Worm (Caenorhabditis elegans) whole organism, early embryonic: ENCODE results near the gene rpap-3.

ENCODE experiments used
- F13C5.2 ChIP-seq: sonication (generic microtip); optimal IDR thresholded peaks from 2 replicates; lab custom pipeline; 2017; ENCODE audit warnings: mild to moderate bottlenecking, missing genetic modification characterization, inconsistent platforms, missing compliant biosample characterization
- aly-1 ChIP-seq: sonication (generic microtip); optimal IDR thresholded peaks from 2 replicates; lab custom pipeline; 2016; ENCODE audit warnings: missing genetic modification characterization, missing compliant biosample characterization
- ama-1 ChIP-seq: fragments of 150-350 bp; optimal IDR thresholded peaks from 2 replicates; lab custom pipeline; 2014
- ceh-13 ChIP-seq: fragments of 200-800 bp; sonication (Bioruptor generic); optimal IDR thresholded peaks from 2 replicates; lab custom pipeline; 2018; ENCODE audit warnings: mild to moderate bottlenecking, missing genetic modification characterization, missing compliant biosample characterization
- ceh-36 ChIP-seq: sonication (generic microtip); optimal IDR thresholded peaks from 2 replicates; lab custom pipeline; 2016; ENCODE audit warnings: missing genetic modification characterization, inconsistent platforms, missing compliant biosample characterization
- ets-7 ChIP-seq: sonication (generic microtip); optimal IDR thresholded peaks from 2 replicates; lab custom pipeline; 2016; ENCODE audit warnings: missing genotype, missing genetic modification characterization, missing compliant biosample characterization
- flt-1 ChIP-seq: fragments of 200-800 bp; sonication (Bioruptor generic); IDR thresholded peaks from 2 replicates; pipeline ENCODE4 v1.3.6; 2022; ENCODE audit warnings: missing genetic modification characterization, missing compliant biosample characterization
- hmbx-1 ChIP-seq: sonication (generic microtip); optimal IDR thresholded peaks from 2 replicates; lab custom pipeline; 2016; ENCODE audit warnings: mild to moderate bottlenecking, missing genetic modification characterization, missing compliant biosample characterization
- hmg-4 ChIP-seq: fragments of 200-800 bp; sonication (Bioruptor generic); optimal IDR thresholded peaks from 2 replicates; lab custom pipeline; 2018; ENCODE audit warnings: mild to moderate bottlenecking, missing genetic modification characterization, missing compliant biosample characterization
- hnd-1 ChIP-seq: sonication (generic microtip); optimal IDR thresholded peaks from 2 replicates; lab custom pipeline; 2016; ENCODE audit warnings: missing genetic modification characterization, missing compliant biosample characterization
- pes-1 ChIP-seq: fragments of 200-800 bp; sonication (Bioruptor generic); IDR thresholded peaks from 2 replicates; pipeline ENCODE4 v1.3.6; 2022; ENCODE audit warnings: missing genetic modification reagents, missing genetic modification characterization, missing compliant biosample characterization
- scrt-1 ChIP-seq: fragments of 200-800 bp; sonication (Bioruptor generic); IDR thresholded peaks from 2 replicates; pipeline ENCODE4 v1.3.6; 2022; ENCODE audit warnings: missing genetic modification characterization, missing compliant biosample characterization
- tbx-37 ChIP-seq: fragments of 200-800 bp; sonication (Bioruptor generic); conservative IDR thresholded peaks from 2 replicates; pipeline ENCODE4 v1.3.6; 2022; ENCODE audit warnings: missing genetic modification reagents, missing genetic modification characterization, missing compliant biosample characterization
- tra-4 ChIP-seq: sonication (generic microtip); optimal IDR thresholded peaks from 2 replicates; lab custom pipeline; 2017; ENCODE audit warnings: missing genetic modification characterization, missing compliant biosample characterization

- TF ChIP-seq hmg-4 (GFP tag; lab: Kevin White, UChicago) = no peak
- TF ChIP-seq F13C5.2 (tag; lab: Kevin White, UChicago) = no peak
- no peak for TF ChIP-seq ceh-13 (GFP tag; lab: Kevin White, UChicago)
- no peak for TF ChIP-seq ets-7 (tag; lab: Kevin White, UChicago)
- TF ChIP-seq ama-1 (lab: Kevin White, UChicago) = no peak
- TF ChIP-seq ceh-36 (tag; lab: Kevin White, UChicago) = no peak
- TF ChIP-seq hmbx-1 = no peak
- TF ChIP-seq tbx-37 (GFP tag; lab: Robert Waterston, UW) = no peak
- no peak for TF ChIP-seq hnd-1 (tag; lab: Kevin White, UChicago)
- no peak for TF ChIP-seq pes-1 (GFP tag; lab: Robert Waterston, UW)
- TF ChIP-seq scrt-1 (GFP tag; lab: Robert Waterston, UW) = no peak
- no peak for TF ChIP-seq tra-4 (tag; lab: Kevin White, UChicago)
- TF ChIP-seq aly-1 (tag; lab: Kevin White, UChicago) = no peak
- no peak for TF ChIP-seq flt-1
Observed at ce11 chrIV:7824649-7825048, 45.9 kb upstream of the rpap-3 start.
